Worm (Caenorhabditis elegans) whole organism, young adult: ENCODE data around the gene T01C3.11.

ENCODE experiments used
- D2030.7 ChIP-seq: fragments of 200-800 bp; sonication (Bioruptor generic); IDR thresholded peaks from 2 replicates; pipeline ENCODE4 v1.3.6; 2022; ENCODE audit warnings: missing genetic modification reagents, missing genetic modification characterization, missing compliant biosample characterization
- aptf-2 ChIP-seq: fragments of 200-800 bp; sonication (Bioruptor generic); conservative IDR thresholded peaks from 2 replicates; pipeline ENCODE4 v1.3.6; 2022; ENCODE audit warnings: missing genetic modification reagents, missing genetic modification characterization, missing compliant biosample characterization
- attf-3 ChIP-seq: fragments of 200-800 bp; sonication (Bioruptor generic); conservative IDR thresholded peaks from 2 replicates; pipeline ENCODE4 v1.3.6; 2022; ENCODE audit warnings: missing genetic modification reagents, missing genetic modification characterization, missing compliant biosample characterization
- attf-5 ChIP-seq: fragments of 200-800 bp; sonication (Bioruptor generic); optimal IDR thresholded peaks from 2 replicates; lab custom pipeline; 2018; ENCODE audit warnings: mild to moderate bottlenecking, missing genetic modification characterization, missing compliant biosample characterization
- madf-3 ChIP-seq: fragments of 200-800 bp; sonication (Bioruptor generic); IDR thresholded peaks from 2 replicates; pipeline ENCODE4 v1.3.6; 2022; ENCODE audit warnings: missing genetic modification reagents, missing genetic modification characterization, missing compliant biosample characterization
- nhr-90 ChIP-seq: sonication (generic microtip); optimal IDR thresholded peaks from 2 replicates; lab custom pipeline; 2016; ENCODE audit warnings: missing genotype, mild to moderate bottlenecking, missing genetic modification characterization, missing compliant biosample characterization
- snpc-3.4 ChIP-seq: sonication (generic microtip); optimal IDR thresholded peaks from 2 replicates; lab custom pipeline; 2017; ENCODE audit warnings: missing genetic modification characterization, mild to moderate bottlenecking, missing compliant biosample characterization, antibody characterized with exemption, moderate library complexity, missing genotype, missing genetic modification reagents

- TF ChIP-seq aptf-2 (GFP tag; lab: Robert Waterston, UW) (no peak), madf-3 (no peak), nhr-90 (tag; lab: Kevin White, UChicago) (no peak), attf-3 (GFP tag; lab: Robert Waterston, UW) (no peak), snpc-3.4 (tag; lab: Kevin White, UChicago) (no peak), attf-5 (GFP tag; lab: Kevin White, UChicago) (no peak), D2030.7 (no peak)
Observed at ce11 chrV:15023544-15023943, 24.2 kb downstream of the T01C3.11 start, which contains the start of gene F14H8.4.
